Fruit fly (Drosophila melanogaster): ENCODE data around the gene twin.

The twin gene

DNA sequence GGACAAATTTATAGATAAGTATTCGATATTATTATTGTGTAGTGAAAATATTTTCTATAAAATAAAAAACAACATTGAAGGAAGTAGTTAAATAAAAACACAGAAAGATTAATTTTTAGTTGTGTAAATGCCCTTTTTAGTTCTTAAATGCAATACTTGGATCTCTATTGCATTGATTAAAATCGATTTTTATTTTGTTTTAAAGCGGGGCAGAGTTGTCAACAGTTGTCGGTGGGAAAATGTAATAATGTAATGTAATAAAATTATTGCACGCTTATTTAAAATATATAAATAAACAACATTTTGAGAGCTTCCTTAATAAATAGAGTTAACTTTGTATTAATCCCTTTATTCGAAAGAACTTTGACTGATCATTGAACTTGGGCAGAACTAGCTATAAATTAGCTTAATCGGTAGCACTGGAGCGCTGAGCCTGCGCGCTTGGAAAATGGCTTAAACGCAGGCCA lies 58.2 kb downstream of the twin start, which contains the start of gene Apc2 (continued):
- TF ChIP-seq fd102C (GFP tag; optimal IDR thresholded peaks at IDR 0.05) (no peak), Fer3 (tag; optimal IDR thresholded peaks at IDR 0.05) (peak; percentile 69), run (tag; optimal IDR thresholded peaks at IDR 0.05) (no peak), cato (GFP tag; optimal IDR thresholded peaks at IDR 0.05; ENCODE audit: borderline replicate concordance) (peak; percentile 3), trem (tag; optimal IDR thresholded peaks at IDR 0.05) (peak; percentile 73), CG12299 (tag; optimal IDR thresholded peaks at IDR 0.05) (peak; percentile 16), CG3838 (GFP tag; optimal IDR thresholded peaks at IDR 0.05) (peak; percentile 25), tup (GFP tag; optimal IDR thresholded peaks at IDR 0.05) (peak; percentile 30), CG18599 (GFP tag; optimal IDR thresholded peaks at IDR 0.05) (peak; percentile 24), chm (GFP tag; IDR thresholded peaks at IDR 0.05) (peak; percentile 21; the same call in 1 of the 2 replicates), CG18262 (tag; optimal IDR thresholded peaks at IDR 0.05) (peak; percentile 75), tll (GFP tag; optimal IDR thresholded peaks at IDR 0.05) (no peak), CG31365 (tag; optimal IDR thresholded peaks at IDR 0.05) (no peak), D (optimal IDR thresholded peaks at IDR 0.05) (no peak), D (GFP tag; optimal IDR thresholded peaks at IDR 0.05) (peak; percentile 16), CG1792 (GFP tag; optimal IDR thresholded peaks at IDR 0.05) (no peak), CG8089 (GFP tag; optimal IDR thresholded peaks at IDR 0.05) (no peak), CG17829 (tag; optimal IDR thresholded peaks at IDR 0.05) (peak; percentile 70), CG11560 (tag; IDR thresholded peaks at IDR 0.05) (peak; percentile 89), Hr78 (GFP tag; optimal IDR thresholded peaks at IDR 0.05) (no peak), CG13894 (tag; optimal IDR thresholded peaks at IDR 0.05) (peak; percentile 52), CG11504 (tag; optimal IDR thresholded peaks at IDR 0.05) (peak; percentile 74), CG14860 (GFP tag; IDR thresholded peaks at IDR 0.05; ENCODE audit: partially characterized antibody) (no peak), CG11247 (GFP tag; IDR thresholded peaks at IDR 0.05) (0 out of 2 replicates have a peak, but pooled peaks have one; percentile 21), bcd (GFP tag; optimal IDR thresholded peaks at IDR 0.05) (peak; percentile 57), CG32772 (GFP tag; IDR thresholded peaks at IDR 0.05) (peak; percentile 35; the same call in 1 of the 2 replicates), her (GFP tag; optimal IDR thresholded peaks at IDR 0.05) (no peak), CHES-1-like (GFP tag; optimal IDR thresholded peaks at IDR 0.05) (no peak), br (optimal IDR thresholded peaks at IDR 0.05) (no peak), Ssrp (tag; optimal IDR thresholded peaks at IDR 0.05) (peak; percentile 53), Atf3 (GFP tag; optimal IDR thresholded peaks at IDR 0.05) (no peak), Side (GFP tag; optimal IDR thresholded peaks at IDR 0.05) (no peak), HLH4C (GFP tag; IDR thresholded peaks at IDR 0.05; ENCODE audit: partially characterized antibody) (peak; percentile 27; the same call in 1 of the 3 replicates), CG2678 (tag; optimal IDR thresholded peaks at IDR 0.05) (peak; percentile 75), ind (GFP tag; optimal IDR thresholded peaks at IDR 0.05) (peak; percentile 36), btn (GFP tag; optimal IDR thresholded peaks at IDR 0.05) (no peak), ems (GFP tag; optimal IDR thresholded peaks at IDR 0.05) (peak; percentile 19), Xrp1 (GFP tag; IDR thresholded peaks at IDR 0.05) (peak; percentile 76), dysf (GFP tag; IDR thresholded peaks at IDR 0.05) (peak; percentile 64; the same call in 2 of the 3 replicates), CG10366 (GFP tag; IDR thresholded peaks at IDR 0.05) (peak; percentile 50), row (GFP tag; IDR thresholded peaks at IDR 0.05) (peak; percentile 93), CG7745 (tag; optimal IDR thresholded peaks at IDR 0.05) (no peak), vvl (GFP tag; IDR thresholded peaks at IDR 0.05) (peak; percentile 63), Poxn (GFP tag; IDR thresholded peaks at IDR 0.05) (no peak), dm (GFP tag; optimal IDR thresholded peaks at IDR 0.05) (no peak), CG17912 (GFP tag; optimal IDR thresholded peaks at IDR 0.05) (no peak), en (GFP tag; optimal IDR thresholded peaks at IDR 0.05) (no peak), chinmo (GFP tag; IDR thresholded peaks at IDR 0.05; ENCODE audit: partially characterized antibody) (no peak), Sox102F (GFP tag; optimal IDR thresholded peaks at IDR 0.05) (peak; percentile 68), exex (tag; optimal IDR thresholded peaks at IDR 0.05) (no peak)
